Fruit fly (Drosophila melanogaster): ENCODE data around the gene amos.

dm6 chr2L:18620153-18620552 lies 23.4 kb upstream of the amos start:
- TF ChIP-seq CG8478 (optimal IDR thresholded peaks at IDR 0.05) (no peak), CTCF (optimal IDR thresholded peaks at IDR 0.05) (no peak)

Measured in S2 (cell line).